Fruit fly (Drosophila melanogaster): ENCODE measurements around the gene Gyc32E.
A peak's percentile ranks its signal among the peaks of the same experiment; 100 is the strongest.

The Gyc32E gene

DNA sequence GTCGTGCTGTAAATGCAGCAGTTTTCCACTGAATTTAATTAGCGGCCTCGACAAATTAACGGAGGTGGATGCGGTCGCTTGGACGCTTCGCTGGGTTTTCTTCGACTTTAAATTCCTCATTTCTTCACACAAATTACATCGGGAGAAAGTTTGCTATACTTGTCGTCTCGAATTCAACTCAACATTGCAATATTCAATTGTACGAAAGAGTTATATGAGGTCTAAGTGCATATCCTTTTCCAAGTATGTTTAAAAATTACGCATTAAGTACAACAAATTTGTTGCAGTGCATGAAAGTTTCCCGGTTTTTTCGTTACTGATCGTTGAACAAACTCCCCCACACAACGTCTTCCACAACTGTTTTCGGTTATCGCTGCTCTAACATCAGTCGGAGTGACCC is 43.8 kb upstream of the Gyc32E start (continued):
- TF ChIP-seq gsb (GFP tag; IDR thresholded peaks at IDR 0.05) (no peak), sim (GFP tag; IDR thresholded peaks at IDR 0.05) (no peak), ham (GFP tag; IDR thresholded peaks at IDR 0.05) (no peak), CG4424 (GFP tag; optimal IDR thresholded peaks at IDR 0.05) (peak; percentile 60), aop (GFP tag; IDR thresholded peaks at IDR 0.05) (no peak), fd64A (GFP tag; optimal IDR thresholded peaks at IDR 0.05) (no peak), dati (GFP tag; IDR thresholded peaks at IDR 0.05) (peak; percentile 28; the same call in 1 of the 2 replicates), CG4282 (GFP tag; optimal IDR thresholded peaks at IDR 0.05) (no peak), CG17802 (tag; optimal IDR thresholded peaks at IDR 0.05) (no peak), croc (GFP tag; conservative IDR thresholded peaks at IDR 0.05) (peak; percentile 40; the same call in 2 of the 3 replicates), Awh (GFP tag; IDR thresholded peaks at IDR 0.05) (peak; percentile 69), CG15479 (GFP tag; optimal IDR thresholded peaks at IDR 0.05) (no peak), eve (GFP tag; optimal IDR thresholded peaks at IDR 0.05) (peak in 1 of 2 experiments; percentile 75), MESR4 (GFP tag; optimal IDR thresholded peaks at IDR 0.05) (no peak), tup (GFP tag; optimal IDR thresholded peaks at IDR 0.05) (no peak), jigr1 (GFP tag; IDR thresholded peaks at IDR 0.05) (no peak), Abd-B (GFP tag; optimal IDR thresholded peaks at IDR 0.05) (no peak), Max (GFP tag; optimal IDR thresholded peaks at IDR 0.05) (no peak), gro (GFP tag; optimal IDR thresholded peaks at IDR 0.05) (no peak), Nf-YA (GFP tag; IDR thresholded peaks at IDR 0.05) (0 out of 2 replicates have a peak, but pooled peaks have one; percentile 32), CG18764 (GFP tag; optimal IDR thresholded peaks at IDR 0.05) (no peak), HLH3B (GFP tag; IDR thresholded peaks at IDR 0.05) (0 out of 2 replicates have a peak, but pooled peaks have one; percentile 42), CG10959 (GFP tag; IDR thresholded peaks at IDR 0.05) (peak; percentile 51), CG17328 (GFP tag; IDR thresholded peaks at IDR 0.05) (peak; percentile 78), zen2 (GFP tag; IDR thresholded peaks at IDR 0.05; ENCODE audit: partially characterized antibody) (no peak), ro (GFP tag; IDR thresholded peaks at IDR 0.05) (no peak), Dip2 (GFP tag; IDR thresholded peaks at IDR 0.05) (no peak), lilli (GFP tag; optimal IDR thresholded peaks at IDR 0.05) (peak; percentile 7), sd (tag; optimal IDR thresholded peaks at IDR 0.05) (peak; percentile 39), emc (GFP tag; optimal IDR thresholded peaks at IDR 0.05) (no peak), CG15514 (GFP tag; optimal IDR thresholded peaks at IDR 0.05) (no peak), yki (optimal IDR thresholded peaks at IDR 0.05) (no peak), CoRest (tag; optimal IDR thresholded peaks at IDR 0.05) (peak; percentile 69), tin (GFP tag; optimal IDR thresholded peaks at IDR 0.05) (peak; percentile 39), dysf (GFP tag; IDR thresholded peaks at IDR 0.05) (peak; percentile 66; the same call in 2 of the 3 replicates), row (GFP tag; IDR thresholded peaks at IDR 0.05) (peak; percentile 59), Trl (optimal IDR thresholded peaks at IDR 0.05) (no peak), Trl (GFP tag; optimal IDR thresholded peaks at IDR 0.05) (no peak), NK7.1 (GFP tag; optimal IDR thresholded peaks at IDR 0.05) (no peak), CG1603 (tag; optimal IDR thresholded peaks at IDR 0.05) (peak; percentile 92), gcm (GFP tag; optimal IDR thresholded peaks at IDR 0.05) (peak; percentile 54), lola (GFP tag; optimal IDR thresholded peaks at IDR 0.05) (peak in 1 of 3 experiments; percentile 76), CG7963 (GFP tag; IDR thresholded peaks at IDR 0.05; ENCODE audit: partially characterized antibody) (no peak), CkIIα-i1 (GFP tag; IDR thresholded peaks at IDR 0.05) (no peak), CG10979 (tag; optimal IDR thresholded peaks at IDR 0.05) (peak; percentile 64), slou (GFP tag; optimal IDR thresholded peaks at IDR 0.05) (no peak), CG33557 (GFP tag; optimal IDR thresholded peaks at IDR 0.05) (peak; percentile 74), kay (GFP tag; optimal IDR thresholded peaks at IDR 0.05) (peak; percentile 23), CG10274 (GFP tag; optimal IDR thresholded peaks at IDR 0.05) (no peak), Poxn (GFP tag; IDR thresholded peaks at IDR 0.05) (no peak), wor (GFP tag; IDR thresholded peaks at IDR 0.05) (peak; percentile 52), Usf (GFP tag; optimal IDR thresholded peaks at IDR 0.05) (no peak)

All from whole organism, embryonic.